Fruit fly (Drosophila melanogaster): ENCODE measurements around the gene CG18088.

CG18088 gene

dm6 chr2L:8937003-8937402, 30.3 kb upstream of the CG18088 start, which contains the start of gene Tsp29Fb (continued):
- TF ChIP-seq lab (GFP tag; optimal IDR thresholded peaks at IDR 0.05) (peak; percentile 90), slou (GFP tag; optimal IDR thresholded peaks at IDR 0.05) (no peak), CG8765 (GFP tag; IDR thresholded peaks at IDR 0.05) (no peak), trem (tag; optimal IDR thresholded peaks at IDR 0.05) (no peak), ind (GFP tag; optimal IDR thresholded peaks at IDR 0.05) (peak; percentile 73), CG11504 (tag; optimal IDR thresholded peaks at IDR 0.05) (peak; percentile 86), p53 (GFP tag; optimal IDR thresholded peaks at IDR 0.05) (no peak), CG11723 (GFP tag; optimal IDR thresholded peaks at IDR 0.05) (peak; percentile 33), Six4 (GFP tag; optimal IDR thresholded peaks at IDR 0.05) (peak; percentile 51), ken (GFP tag; IDR thresholded peaks at IDR 0.05) (0 out of 3 replicates have a peak, but pooled peaks have one; percentile 35), slp2 (GFP tag; optimal IDR thresholded peaks at IDR 0.05) (peak; percentile 45), CkIIα-i1 (GFP tag; IDR thresholded peaks at IDR 0.05) (no peak), CG17829 (tag; optimal IDR thresholded peaks at IDR 0.05) (peak; percentile 69), CG7928 (GFP tag; optimal IDR thresholded peaks at IDR 0.05) (peak; percentile 15), CG12219 (GFP tag; optimal IDR thresholded peaks at IDR 0.05) (peak; percentile 60), CG30431 (GFP tag; optimal IDR thresholded peaks at IDR 0.05) (peak; percentile 5), CG4820 (GFP tag; optimal IDR thresholded peaks at IDR 0.05) (peak; percentile 51), stwl (tag; optimal IDR thresholded peaks at IDR 0.05) (no peak), ara (GFP tag; IDR thresholded peaks at IDR 0.05) (peak; percentile 45; the same call in 1 of the 2 replicates), fd102C (GFP tag; optimal IDR thresholded peaks at IDR 0.05) (no peak), nerfin-1 (tag; optimal IDR thresholded peaks at IDR 0.05) (peak; percentile 68), sisA (GFP tag; IDR thresholded peaks at IDR 0.05) (peak; percentile 60), mirr (GFP tag; optimal IDR thresholded peaks at IDR 0.05) (no peak), shn (GFP tag; optimal IDR thresholded peaks at IDR 0.05) (peak; percentile 48), CG8478 (optimal IDR thresholded peaks at IDR 0.05) (no peak), phol (tag; optimal IDR thresholded peaks at IDR 0.05) (peak; percentile 69), CG43689 (GFP tag; IDR thresholded peaks at IDR 0.05) (no peak), CG31441 (GFP tag; IDR thresholded peaks at IDR 0.05) (peak; percentile 75), CG32772 (GFP tag; IDR thresholded peaks at IDR 0.05) (peak; percentile 60), nau (GFP tag; optimal IDR thresholded peaks at IDR 0.05) (peak; percentile 46), Optix (GFP tag; IDR thresholded peaks at IDR 0.05) (no peak), Hmr (GFP tag; optimal IDR thresholded peaks at IDR 0.05) (peak; percentile 87), CG1529 (GFP tag; optimal IDR thresholded peaks at IDR 0.05) (peak; percentile 39), CG10147 (GFP tag; optimal IDR thresholded peaks at IDR 0.05) (peak; percentile 71), CG15696 (tag; optimal IDR thresholded peaks at IDR 0.05) (peak; percentile 20), CG10274 (GFP tag; optimal IDR thresholded peaks at IDR 0.05) (peak; percentile 11), CG31224 (GFP tag; IDR thresholded peaks at IDR 0.05) (peak; percentile 57), Sox102F (GFP tag; optimal IDR thresholded peaks at IDR 0.05) (peak; percentile 81), sqz (GFP tag; optimal IDR thresholded peaks at IDR 0.05) (no peak), CG7372 (GFP tag; IDR thresholded peaks at IDR 0.05) (peak; percentile 66; the same call in 1 of the 2 replicates), CG12744 (GFP tag; optimal IDR thresholded peaks at IDR 0.05) (peak; percentile 29), CG30020 (tag; optimal IDR thresholded peaks at IDR 0.05) (no peak), CG9215 (GFP tag; IDR thresholded peaks at IDR 0.05) (peak; percentile 71), Rfx (GFP tag; IDR thresholded peaks at IDR 0.05) (peak; percentile 78), zfh2 (GFP tag; optimal IDR thresholded peaks at IDR 0.05) (peak; percentile 61), emc (GFP tag; optimal IDR thresholded peaks at IDR 0.05) (no peak), Fer1 (GFP tag; optimal IDR thresholded peaks at IDR 0.05) (peak; percentile 91), Gug (GFP tag; IDR thresholded peaks at IDR 0.05) (peak; percentile 38; the same call in 1 of the 4 replicates), CG15011 (GFP tag; optimal IDR thresholded peaks at IDR 0.05) (peak; percentile 73), CG16815 (GFP tag; optimal IDR thresholded peaks at IDR 0.05) (peak; percentile 40), Dbx (GFP tag; IDR thresholded peaks at IDR 0.05) (peak; percentile 72), D19A (tag; optimal IDR thresholded peaks at IDR 0.05) (peak; percentile 72)

Data from whole organism, embryonic.